Fruit fly (Drosophila melanogaster) whole organism, wandering third instar larva: ENCODE data around the gene CG1835.

Experiments used
- Abd-B ChIP-seq: fragments of >200 bp; optimal IDR thresholded peaks from 2 replicates; lab custom pipeline; 2017; ENCODE audit warnings: missing biosample characterization, missing genetic modification characterization
- CG32264 ChIP-seq: fragments of 200-800 bp; sonication (Bioruptor generic); optimal IDR thresholded peaks from 2 replicates; lab custom pipeline; 2016; ENCODE audit warnings: missing biosample characterization, missing genetic modification characterization
- CG9705 ChIP-seq: fragments of 200-800 bp; sonication (Bioruptor generic); optimal IDR thresholded peaks from 2 replicates; lab custom pipeline; 2018; ENCODE audit warnings: missing biosample characterization, mild to moderate bottlenecking, missing genetic modification characterization
- CrebA ChIP-seq: fragments of 200-800 bp; sonication (Bioruptor generic); optimal IDR thresholded peaks from 2 replicates; lab custom pipeline; 2016; ENCODE audit warnings: missing biosample characterization, mild to moderate bottlenecking, missing genetic modification characterization, borderline replicate concordance
- Dfd ChIP-seq: fragments of >200 bp; optimal IDR thresholded peaks from 2 replicates; lab custom pipeline; 2017; ENCODE audit warnings: missing biosample characterization, missing genetic modification characterization
- Dif ChIP-seq: fragments of 200-275, 200-300 bp; sonication (Bioruptor generic); optimal IDR thresholded peaks from 2 replicates; lab custom pipeline; 2018; ENCODE audit warnings: missing biosample characterization, missing genetic modification characterization; ENCODE audit not compliant: partially characterized antibody
- GATAd ChIP-seq: sonication (Bioruptor generic); optimal IDR thresholded peaks from 2 replicates; lab custom pipeline; 2016; ENCODE audit warnings: missing biosample characterization, missing genetic modification characterization
- HLH106 ChIP-seq: fragments of 200-800 bp; optimal IDR thresholded peaks from 3 replicates; lab custom pipeline; 2019; ENCODE audit warnings: missing biosample characterization, mild to moderate bottlenecking, missing genetic modification characterization, moderate library complexity
- Hnf4 ChIP-seq: fragments of 200-800 bp; sonication (Bioruptor generic); optimal IDR thresholded peaks from 2 replicates; lab custom pipeline; 2016; ENCODE audit warnings: missing biosample characterization, mild to moderate bottlenecking, missing genetic modification characterization
- Hr83 ChIP-seq: fragments of 200-300 bp; sonication (Bioruptor generic); optimal IDR thresholded peaks from 2 replicates; lab custom pipeline; 2016; ENCODE audit warnings: missing biosample characterization, mild to moderate bottlenecking, missing genetic modification characterization, moderate library complexity; ENCODE audit not compliant: poor library complexity, severe bottlenecking
- Jra ChIP-seq: sonication (Bioruptor generic); optimal IDR thresholded peaks from 2 replicates; lab custom pipeline; 2016; ENCODE audit warnings: missing biosample characterization, missing genetic modification characterization
- Mio ChIP-seq: sonication (Bioruptor generic); optimal IDR thresholded peaks from 2 replicates; lab custom pipeline; 2016; ENCODE audit warnings: missing biosample characterization, missing genetic modification characterization
- Myc ChIP-seq: fragments of >200 bp; optimal IDR thresholded peaks from 2 replicates; lab custom pipeline; 2017
- N ChIP-seq: fragments of >200 bp; optimal IDR thresholded peaks from 2 replicates; lab custom pipeline; 2018; ENCODE audit warnings: missing biosample characterization, missing external identifiers, missing genetic modification characterization
- OdsH ChIP-seq: fragments of 200-800 bp; sonication (Bioruptor generic); optimal IDR thresholded peaks from 2 replicates; lab custom pipeline; 2016; ENCODE audit warnings: missing biosample characterization, mild to moderate bottlenecking, missing genetic modification characterization
- br ChIP-seq: fragments of 200-800 bp; sonication (Bioruptor generic); optimal IDR thresholded peaks from 2 replicates; lab custom pipeline; 2016; ENCODE audit warnings: missing biosample characterization, missing genetic modification characterization
- brk ChIP-seq: fragments of 200-800 bp; sonication (Bioruptor generic); optimal IDR thresholded peaks from 2 replicates; lab custom pipeline; 2016; ENCODE audit warnings: missing biosample characterization, mild to moderate bottlenecking, missing genetic modification characterization
- dmrt93B ChIP-seq: fragments of 200-800 bp; sonication (Bioruptor generic); optimal IDR thresholded peaks from 2 replicates; lab custom pipeline; 2018; ENCODE audit warnings: missing biosample characterization, mild to moderate bottlenecking, missing genetic modification characterization
- dsf ChIP-seq: sonication (Bioruptor generic); optimal IDR thresholded peaks from 2 replicates; lab custom pipeline; 2016; ENCODE audit warnings: missing biosample characterization, missing genetic modification characterization, borderline replicate concordance
- ey ChIP-seq: fragments of 200-800 bp; sonication (Bioruptor generic); optimal IDR thresholded peaks from 2 replicates; lab custom pipeline; 2016; ENCODE audit warnings: missing biosample characterization, missing genetic modification characterization
- foxo ChIP-seq, 2 experiments: fragments of 200-800 bp; sonication (Bioruptor generic); optimal IDR thresholded peaks; 2 replicates in 1 of 2; 3 replicates in 1 of 2; lab custom pipeline; 2016 to 2017; ENCODE audit warnings: missing biosample characterization in 2 of 2, missing genetic modification characterization in 2 of 2
- fru ChIP-seq: fragments of 200-800 bp; sonication (Bioruptor generic); optimal IDR thresholded peaks from 3 replicates; lab custom pipeline; 2016; ENCODE audit warnings: missing biosample characterization, mild to moderate bottlenecking, missing genetic modification characterization
- h ChIP-seq: fragments of 200-800 bp; sonication (Bioruptor generic); optimal IDR thresholded peaks from 3 replicates; lab custom pipeline; 2016; ENCODE audit warnings: missing biosample characterization, mild to moderate bottlenecking, missing genetic modification characterization
- jim ChIP-seq: fragments of 175-275, 200-325 bp; sonication (Bioruptor generic); optimal IDR thresholded peaks from 2 replicates; lab custom pipeline; 2016; ENCODE audit warnings: missing biosample characterization, mild to moderate bottlenecking, missing genetic modification characterization
- lola ChIP-seq: fragments of >200 bp; optimal IDR thresholded peaks from 2 replicates; lab custom pipeline; 2017; ENCODE audit warnings: missing biosample characterization, missing genetic modification characterization
- pan ChIP-seq: fragments of >200 bp; optimal IDR thresholded peaks from 2 replicates; lab custom pipeline; 2017
- psq ChIP-seq: fragments of 200-800 bp; sonication (Bioruptor generic); optimal IDR thresholded peaks from 3 replicates; lab custom pipeline; 2017; ENCODE audit warnings: missing biosample characterization, mild to moderate bottlenecking, missing genetic modification characterization, moderate library complexity
- rgr ChIP-seq: fragments of 200-800 bp; sonication (Bioruptor generic); optimal IDR thresholded peaks from 3 replicates; lab custom pipeline; 2016; ENCODE audit warnings: missing biosample characterization, mild to moderate bottlenecking, missing genetic modification characterization
- sage ChIP-seq: fragments of 200-800 bp; sonication (Bioruptor generic); optimal IDR thresholded peaks from 2 replicates; lab custom pipeline; 2016; ENCODE audit warnings: missing biosample characterization, mild to moderate bottlenecking, missing genetic modification characterization
- sv ChIP-seq: fragments of 200-800 bp; sonication (Bioruptor generic); optimal IDR thresholded peaks from 3 replicates; lab custom pipeline; 2016; ENCODE audit warnings: missing biosample characterization, missing genetic modification characterization
- tai ChIP-seq: sonication (Bioruptor generic); optimal IDR thresholded peaks from 2 replicates; lab custom pipeline; 2016; ENCODE audit warnings: missing biosample characterization, missing genetic modification characterization
- usp ChIP-seq: fragments of >200 bp; optimal IDR thresholded peaks from 2 replicates; lab custom pipeline; 2017; ENCODE audit warnings: missing biosample characterization, missing genetic modification characterization

Gene CG1835

DNA sequence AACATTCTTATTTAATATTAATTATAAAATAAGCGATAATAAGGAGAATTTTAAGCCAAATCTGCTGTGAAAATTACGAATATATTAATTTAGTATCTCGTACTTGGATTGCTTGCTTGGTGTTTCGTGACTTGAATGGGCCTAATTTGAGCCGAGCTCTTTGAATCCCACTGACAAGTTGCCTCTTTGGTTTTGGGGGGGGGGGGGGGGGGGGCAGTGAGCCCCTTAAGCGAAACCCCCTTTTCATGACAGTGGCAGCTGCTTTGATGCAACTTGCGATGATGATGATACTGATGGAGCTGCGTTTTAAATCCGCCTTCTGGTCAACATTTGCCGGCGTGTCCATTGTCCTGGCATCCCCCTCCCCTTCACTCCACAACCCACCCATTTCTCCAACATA is 42.6 kb downstream of the CG1835 start:
- TF ChIP-seq Dfd (GFP tag; lab: Kevin White, UChicago) (peak; percentile 66), sage (no peak), OdsH (no peak), CG32264 (GFP tag; lab: Kevin White, UChicago) (no peak)

DNA sequence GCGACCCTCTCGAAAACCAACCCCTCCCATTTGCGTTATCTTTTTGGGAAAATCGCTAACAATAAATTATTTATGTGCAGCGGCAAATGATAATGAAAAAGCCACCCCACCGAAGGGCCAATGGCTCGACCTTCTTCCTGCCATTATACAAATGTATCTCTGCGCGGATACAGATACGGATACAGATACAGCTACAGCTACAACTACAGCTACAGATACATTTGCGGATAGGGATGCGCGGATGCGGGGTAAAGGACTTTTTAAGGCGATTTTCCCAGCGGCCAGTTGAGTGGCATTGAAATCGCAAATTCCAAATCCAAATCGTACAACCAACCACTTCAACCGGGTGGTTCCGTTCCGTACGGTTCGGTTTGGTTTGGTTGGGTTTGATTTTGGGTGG is 48.0 kb downstream of the CG1835 start:
- no peak for TF ChIP-seq psq (GFP tag; lab: Kevin White, UChicago)
- no peak for TF ChIP-seq Jra (GFP tag; lab: Kevin White, UChicago)
- no peak for TF ChIP-seq Myc (lab: Kevin White, UChicago)
- TF ChIP-seq HLH106 = no peak
- TF ChIP-seq Mio (GFP tag; lab: Kevin White, UChicago) = no peak
- no peak for TF ChIP-seq pan (lab: Kevin White, UChicago)
- TF ChIP-seq dmrt93B (GFP tag; lab: Kevin White, UChicago) = no peak
- TF ChIP-seq Hr83 (GFP tag; lab: Kevin White, UChicago) = no peak
- TF ChIP-seq N = no peak
- TF ChIP-seq sv = no peak
- TF ChIP-seq dsf (GFP tag; lab: Kevin White, UChicago) = no peak
- TF ChIP-seq brk = no peak
- no peak for TF ChIP-seq usp (GFP tag; lab: Kevin White, UChicago)
- TF ChIP-seq h (GFP tag; lab: Kevin White, UChicago) = no peak
- no peak for TF ChIP-seq Dif (GFP tag; lab: Kevin White, UChicago)
- TF ChIP-seq Abd-B (GFP tag; lab: Kevin White, UChicago) = no peak
- TF ChIP-seq rgr (GFP tag; lab: Kevin White, UChicago) = no peak
- TF ChIP-seq CG9705 (GFP tag; lab: Kevin White, UChicago) = no peak
- no peak for TF ChIP-seq CrebA (GFP tag; lab: Kevin White, UChicago)
- TF ChIP-seq, all 38 proteins: peak for 0

DNA sequence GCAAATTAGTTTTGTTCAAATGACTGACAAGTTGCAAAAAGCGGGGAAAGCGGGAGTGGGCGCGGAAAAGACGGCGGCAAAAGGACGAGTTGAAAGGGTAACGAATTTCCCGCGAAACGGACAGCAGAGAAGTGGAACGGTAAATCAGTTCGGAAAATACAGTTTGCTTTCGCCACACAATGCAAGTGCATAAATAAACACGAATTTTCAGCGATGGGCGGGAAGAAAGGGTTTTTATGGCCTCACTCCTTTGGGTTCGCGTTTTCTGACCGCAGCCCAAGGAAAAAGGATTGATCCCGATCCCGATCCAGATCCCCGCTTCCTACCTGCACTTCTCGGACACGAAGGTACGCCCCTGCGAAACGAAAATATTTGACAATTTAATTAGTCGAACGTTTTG is 51.6 kb downstream of the CG1835 start:
- TF ChIP-seq OdsH (no peak), Dfd (GFP tag; lab: Kevin White, UChicago) (no peak), dsf (GFP tag; lab: Kevin White, UChicago) (no peak), ey (no peak), sv (no peak), h (GFP tag; lab: Kevin White, UChicago) (no peak), psq (GFP tag; lab: Kevin White, UChicago) (no peak), Hnf4 (GFP tag; lab: Kevin White, UChicago) (no peak), jim (GFP tag; lab: Kevin White, UChicago) (no peak), rgr (GFP tag; lab: Kevin White, UChicago) (no peak), foxo (GFP tag; optimal IDR thresholded peaks at IDR 0.05; lab: Kevin White, UChicago) (no peak), tai (no peak), Jra (GFP tag; lab: Kevin White, UChicago) (no peak)

DNA sequence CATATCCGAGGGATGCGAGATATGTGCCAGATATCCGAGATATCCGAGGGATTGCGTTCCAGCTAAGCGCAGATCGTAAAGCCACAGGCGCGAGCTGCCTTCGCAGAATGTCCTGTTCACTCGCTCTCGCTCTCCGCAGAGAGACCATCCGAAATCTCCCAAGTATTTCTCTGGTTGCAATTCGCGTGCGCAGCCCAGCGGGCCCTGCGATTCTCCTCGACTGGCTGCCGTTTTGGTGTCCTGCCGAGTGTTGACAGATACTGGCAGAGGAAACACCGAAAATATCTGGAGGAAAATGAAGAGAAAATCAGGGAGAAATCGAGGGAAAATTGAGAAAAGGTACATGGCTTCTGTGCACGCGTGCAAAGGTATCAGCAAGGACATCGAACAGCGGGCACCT is 55.7 kb downstream of the CG1835 start:
- TF ChIP-seq pan (lab: Kevin White, UChicago) (no peak), Abd-B (GFP tag; lab: Kevin White, UChicago) (no peak), psq (GFP tag; lab: Kevin White, UChicago) (no peak), jim (GFP tag; lab: Kevin White, UChicago) (no peak), CG32264 (GFP tag; lab: Kevin White, UChicago) (no peak), h (GFP tag; lab: Kevin White, UChicago) (no peak), lola (GFP tag; lab: Kevin White, UChicago) (no peak), ey (no peak), Mio (GFP tag; lab: Kevin White, UChicago) (no peak), br (GFP tag; lab: Kevin White, UChicago) (no peak), brk (no peak), CG9705 (GFP tag; lab: Kevin White, UChicago) (no peak), Dfd (GFP tag; lab: Kevin White, UChicago) (no peak), fru (no peak), Myc (lab: Kevin White, UChicago) (no peak), GATAd (GFP tag; lab: Kevin White, UChicago) (no peak), N (no peak), sv (no peak), Hnf4 (GFP tag; lab: Kevin White, UChicago) (no peak)
